Fruit fly (Drosophila melanogaster) whole organism, pupa: ENCODE data around the gene Cpr65Ay.
A peak's percentile ranks its signal among the peaks of the same experiment; 100 is the strongest.

ENCODE experiments used
- CG12605 ChIP-seq: fragments of 200-800 bp; sonication (Bioruptor generic); IDR thresholded peaks from 2 replicates; pipeline ENCODE4 v1.3.6; 2022; ENCODE audit warnings: missing biosample characterization, missing genetic modification characterization
- CG14655 ChIP-seq: fragments of 200-800 bp; sonication (Bioruptor generic); optimal IDR thresholded peaks from 3 replicates; lab custom pipeline; 2017; ENCODE audit warnings: mild to moderate bottlenecking, missing biosample characterization, missing genetic modification reagents, missing genetic modification characterization
- CG17806 ChIP-seq: fragments of 200-800 bp; sonication (Bioruptor generic); optimal IDR thresholded peaks from 2 replicates; lab custom pipeline; 2018; ENCODE audit warnings: missing biosample characterization, mild to moderate bottlenecking, missing genetic modification characterization, moderate library complexity
- CG32121 ChIP-seq: fragments of 200-800 bp; sonication (Bioruptor generic); IDR thresholded peaks from 2 replicates; pipeline ENCODE4 v1.3.6; 2022; ENCODE audit warnings: missing biosample characterization, missing genetic modification characterization
- CG8159 ChIP-seq: fragments of 200-800 bp; sonication (Bioruptor generic); optimal IDR thresholded peaks from 3 replicates; lab custom pipeline; 2018; ENCODE audit warnings: missing biosample characterization, mild to moderate bottlenecking, missing genetic modification characterization, moderate library complexity
- CG8301 ChIP-seq: fragments of 200-800 bp; sonication (Bioruptor generic); optimal IDR thresholded peaks from 2 replicates; lab custom pipeline; 2018; ENCODE audit warnings: missing biosample characterization, mild to moderate bottlenecking, missing genetic modification characterization
- EcR ChIP-seq: fragments of 200-800 bp; sonication (Bioruptor generic); optimal IDR thresholded peaks from 3 replicates; lab custom pipeline; 2019; ENCODE audit warnings: missing biosample characterization, missing genetic modification characterization, mild to moderate bottlenecking, moderate library complexity, missing genetic modification reagents
- Pif1B ChIP-seq: fragments of 200-800 bp; sonication (Bioruptor generic); optimal IDR thresholded peaks from 3 replicates; lab custom pipeline; 2016; ENCODE audit warnings: missing biosample characterization, missing genetic modification characterization
- rn ChIP-seq: fragments of 200-800 bp; sonication (Bioruptor generic); IDR thresholded peaks from 2 replicates; pipeline ENCODE4 v1.3.6; 2022; ENCODE audit warnings: missing biosample characterization, missing genetic modification characterization

DNA sequence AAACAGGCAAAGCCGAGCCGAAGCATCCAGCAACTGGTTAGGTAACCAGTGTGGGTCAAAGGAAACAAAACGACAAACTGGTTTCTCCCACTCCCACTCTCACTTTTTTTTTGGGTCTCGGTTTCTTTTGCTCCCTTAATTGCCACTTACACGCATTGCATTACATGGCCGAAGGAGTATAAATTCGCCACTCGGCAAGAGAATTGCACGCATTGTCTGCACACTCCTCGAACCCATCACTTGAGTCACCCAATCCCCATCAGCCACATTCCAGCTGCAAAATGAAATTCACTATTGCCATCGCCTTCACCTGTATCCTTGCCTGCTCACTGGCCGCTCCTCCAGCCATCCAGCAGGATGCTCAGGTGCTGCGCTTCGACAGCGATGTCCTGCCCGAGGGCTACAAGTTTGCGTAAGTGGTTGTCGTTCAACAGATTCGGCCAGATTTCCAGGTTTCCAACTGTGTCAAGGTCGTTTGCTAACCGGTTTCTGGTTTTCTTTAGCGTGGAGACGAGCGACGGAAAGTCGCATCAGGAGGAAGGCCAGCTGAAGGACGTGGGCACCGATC lies 15.2 kb downstream of the Cpr65Ay start, which contains the start of gene Lcp65Ad:
- TF ChIP-seq Pif1B (GFP tag; lab: Kevin White, UChicago) (no peak), CG14655 (GFP tag; lab: Kevin White, UChicago) (no peak), CG12605 (GFP tag; lab: Robert Waterston, UW) (no peak), CG8159 (no peak), CG32121 (GFP tag; lab: Robert Waterston, UW) (no peak), CG8301 (no peak), EcR (peak; percentile 36), rn (no peak), CG17806 (tag; lab: Kevin White, UChicago) (no peak)
